Worm (Caenorhabditis elegans) whole organism, young adult: ENCODE measurements around the gene rig-1.

Experiments
- B0035.1 ChIP-seq: sonication (generic microtip); optimal IDR thresholded peaks from 2 replicates; lab custom pipeline; 2016; ENCODE audit warnings: missing genetic modification characterization, mild to moderate bottlenecking, missing compliant biosample characterization, missing genotype, missing genetic modification reagents
- B0261.1 ChIP-seq: sonication (generic microtip); optimal IDR thresholded peaks from 2 replicates; lab custom pipeline; 2016; ENCODE audit warnings: mild to moderate bottlenecking, missing genetic modification characterization, moderate library complexity, missing compliant biosample characterization
- C06A6.2 ChIP-seq: fragments of 200-800 bp; sonication (Bioruptor generic); conservative IDR thresholded peaks from 2 replicates; pipeline ENCODE4 v1.3.6; 2022; ENCODE audit warnings: missing genetic modification characterization, missing compliant biosample characterization
- C17E4.6 ChIP-seq: fragments of 200-800 bp; sonication (Bioruptor generic); IDR thresholded peaks from 2 replicates; pipeline ENCODE4 v1.3.6; 2022; ENCODE audit warnings: missing genetic modification reagents, missing genetic modification characterization, missing compliant biosample characterization
- F23B12.7 ChIP-seq: sonication (generic microtip); optimal IDR thresholded peaks from 2 replicates; lab custom pipeline; 2017; ENCODE audit warnings: missing genetic modification characterization, mild to moderate bottlenecking, missing compliant biosample characterization, antibody characterized with exemption, moderate library complexity; ENCODE audit not compliant: insufficient read depth
- F33H1.4 ChIP-seq: fragments of 200-800 bp; sonication (Bioruptor generic); IDR thresholded peaks from 2 replicates; pipeline ENCODE4 v1.3.6; 2022; ENCODE audit warnings: missing genetic modification reagents, missing genetic modification characterization, missing compliant biosample characterization
- F55B11.4 ChIP-seq: sonication (generic microtip); optimal IDR thresholded peaks from 2 replicates; lab custom pipeline; 2016; ENCODE audit warnings: missing compliant biosample characterization, missing genetic modification characterization, borderline replicate concordance; ENCODE audit not compliant: insufficient read depth
- K12H6.12 ChIP-seq: fragments of 200-800 bp; sonication (Bioruptor generic); optimal IDR thresholded peaks from 2 replicates; lab custom pipeline; 2018; ENCODE audit warnings: mild to moderate bottlenecking, missing genetic modification characterization, missing compliant biosample characterization
- T26A5.8 ChIP-seq: sonication (generic microtip); optimal IDR thresholded peaks from 2 replicates; lab custom pipeline; 2016; ENCODE audit warnings: missing genetic modification characterization, missing compliant biosample characterization
- Y53F4B.3 ChIP-seq: fragments of 200-800 bp; sonication (Bioruptor generic); IDR thresholded peaks from 2 replicates; pipeline ENCODE4 v1.3.6; 2022; ENCODE audit warnings: missing genetic modification reagents, missing genetic modification characterization, missing compliant biosample characterization
- Y53G8AR.9 ChIP-seq: fragments of 200-800 bp; sonication (Bioruptor generic); conservative IDR thresholded peaks from 2 replicates; pipeline ENCODE4 v1.3.6; 2022; ENCODE audit warnings: missing genetic modification reagents, missing genetic modification characterization, missing compliant biosample characterization
- Y67H2A.10 ChIP-seq: fragments of 200-800 bp; sonication (Bioruptor generic); conservative IDR thresholded peaks from 2 replicates; pipeline ENCODE4 v1.3.6; 2022; ENCODE audit warnings: missing genetic modification reagents, missing genetic modification characterization, missing compliant biosample characterization
- Y79H2A.3 ChIP-seq: fragments of 200-800 bp; sonication (Bioruptor generic); conservative IDR thresholded peaks from 2 replicates; pipeline ENCODE4 v1.3.6; 2022; ENCODE audit warnings: missing genetic modification reagents, missing genetic modification characterization, missing compliant biosample characterization
- Y95B8A.8 ChIP-seq: fragments of 200-800 bp; sonication (Bioruptor generic); IDR thresholded peaks from 2 replicates; pipeline ENCODE4 v1.3.6; 2022; ENCODE audit warnings: missing genetic modification reagents, missing genetic modification characterization, missing compliant biosample characterization
- ZK185.1 ChIP-seq: sonication (generic microtip); optimal IDR thresholded peaks from 2 replicates; lab custom pipeline; 2016; ENCODE audit warnings: mild to moderate bottlenecking, missing genetic modification characterization, missing compliant biosample characterization; ENCODE audit not compliant: poor library complexity, severe bottlenecking
- athp-1 ChIP-seq: sonication (generic microtip); optimal IDR thresholded peaks from 2 replicates; lab custom pipeline; 2017; ENCODE audit warnings: mild to moderate bottlenecking, missing genetic modification characterization, missing compliant biosample characterization
- bed-1 ChIP-seq: fragments of 200-800 bp; sonication (Bioruptor generic); IDR thresholded peaks from 2 replicates; pipeline ENCODE4 v1.3.6; 2022; ENCODE audit warnings: missing genetic modification reagents, missing genetic modification characterization, missing compliant biosample characterization
- ceh-100 ChIP-seq: fragments of 200-800 bp; sonication (Bioruptor generic); IDR thresholded peaks from 2 replicates; pipeline ENCODE4 v1.3.6; 2022; ENCODE audit warnings: missing genetic modification reagents, missing genetic modification characterization, missing compliant biosample characterization
- ceh-40 ChIP-seq: fragments of 200-800 bp; sonication (Bioruptor generic); IDR thresholded peaks from 2 replicates; pipeline ENCODE4 v1.3.6; 2022; ENCODE audit warnings: missing genetic modification characterization, missing compliant biosample characterization
- chd-7 ChIP-seq: sonication (generic microtip); optimal IDR thresholded peaks from 2 replicates; lab custom pipeline; 2016; ENCODE audit warnings: mild to moderate bottlenecking, missing genetic modification characterization, moderate library complexity, missing compliant biosample characterization
- dpff-1 ChIP-seq: sonication (generic microtip); optimal IDR thresholded peaks from 2 replicates; lab custom pipeline; 2017; ENCODE audit warnings: mild to moderate bottlenecking, missing genetic modification characterization, missing compliant biosample characterization
- him-1 ChIP-seq: sonication (generic microtip); optimal IDR thresholded peaks from 2 replicates; lab custom pipeline; 2016; ENCODE audit warnings: missing genotype, missing genetic modification reagents, missing genetic modification characterization, missing compliant biosample characterization
- hlh-12 ChIP-seq: sonication (generic microtip); optimal IDR thresholded peaks from 2 replicates; lab custom pipeline; 2016; ENCODE audit warnings: missing genetic modification characterization, missing compliant biosample characterization
- hrde-1 ChIP-seq: sonication (generic microtip); optimal IDR thresholded peaks from 2 replicates; lab custom pipeline; 2016; ENCODE audit warnings: missing genetic modification characterization, mild to moderate bottlenecking, missing compliant biosample characterization, moderate library complexity, missing genotype, missing genetic modification reagents, borderline replicate concordance
- lag-1 ChIP-seq: fragments of 200-800 bp; sonication (Bioruptor generic); IDR thresholded peaks from 2 replicates; pipeline ENCODE4 v1.3.6; 2022; ENCODE audit warnings: missing genetic modification reagents, missing genetic modification characterization, missing compliant biosample characterization
- lin-26 ChIP-seq: fragments of 200-800 bp; sonication (Bioruptor generic); IDR thresholded peaks from 2 replicates; pipeline ENCODE4 v1.3.6; 2022; ENCODE audit warnings: missing genetic modification reagents, missing genetic modification characterization, missing compliant biosample characterization
- lin-54 ChIP-seq: fragments of 200-800 bp; sonication (Bioruptor generic); optimal IDR thresholded peaks from 2 replicates; lab custom pipeline; 2018; ENCODE audit warnings: mild to moderate bottlenecking, missing genetic modification characterization, missing compliant biosample characterization
- madf-6 ChIP-seq: fragments of 200-800 bp; sonication (Bioruptor generic); IDR thresholded peaks from 2 replicates; pipeline ENCODE4 v1.3.6; 2022; ENCODE audit warnings: missing genetic modification reagents, missing genetic modification characterization, missing compliant biosample characterization
- madf-8 ChIP-seq: fragments of 200-800 bp; sonication (Bioruptor generic); conservative IDR thresholded peaks from 2 replicates; pipeline ENCODE4 v1.3.6; 2022; ENCODE audit warnings: missing genetic modification reagents, missing genetic modification characterization, missing compliant biosample characterization
- mel-28 ChIP-seq: sonication (generic microtip); optimal IDR thresholded peaks from 2 replicates; lab custom pipeline; 2016; ENCODE audit warnings: borderline replicate concordance, mild to moderate bottlenecking, missing genetic modification characterization, missing compliant biosample characterization
- nfya-1 ChIP-seq: sonication (generic microtip); optimal IDR thresholded peaks from 2 replicates; lab custom pipeline; 2017; ENCODE audit warnings: antibody characterized with exemption, missing compliant biosample characterization, missing genetic modification characterization, borderline replicate concordance; ENCODE audit not compliant: insufficient read depth
- nfya-2 ChIP-seq: fragments of 200-800 bp; sonication (Bioruptor generic); IDR thresholded peaks from 2 replicates; pipeline ENCODE4 v1.3.6; 2022; ENCODE audit warnings: missing genetic modification reagents, missing genetic modification characterization, missing compliant biosample characterization
- nhr-179 ChIP-seq: sonication (generic microtip); optimal IDR thresholded peaks from 2 replicates; lab custom pipeline; 2016; ENCODE audit warnings: mild to moderate bottlenecking, missing genetic modification characterization, missing compliant biosample characterization
- nhr-80 ChIP-seq: sonication (generic microtip); optimal IDR thresholded peaks from 2 replicates; lab custom pipeline; 2016; ENCODE audit warnings: missing genetic modification characterization, missing compliant biosample characterization
- pbrm-1 ChIP-seq: fragments of 200-800 bp; sonication (Bioruptor generic); IDR thresholded peaks from 2 replicates; pipeline ENCODE4 v1.3.6; 2022; ENCODE audit warnings: missing genetic modification reagents, missing genetic modification characterization, missing compliant biosample characterization
- pha-4 ChIP-seq: fragments of 150-350 bp; sonication (generic microtip); optimal IDR thresholded peaks from 2 replicates; lab custom pipeline; 2014; ENCODE audit warnings: missing biosample characterization, missing genetic modification reagents, missing genetic modification characterization
- snpc-3.4 ChIP-seq: sonication (generic microtip); optimal IDR thresholded peaks from 2 replicates; lab custom pipeline; 2017; ENCODE audit warnings: missing genetic modification characterization, mild to moderate bottlenecking, missing compliant biosample characterization, antibody characterized with exemption, moderate library complexity, missing genotype, missing genetic modification reagents
- snpc-4 ChIP-seq, 5 experiments: fragments of 150-350 bp in 1 of 5; sonication (generic microtip) in 4 of 5; optimal IDR thresholded peaks; 2 replicates each; lab custom pipeline; 2014 to 2018; ENCODE audit warnings: missing genetic modification characterization in 5 of 5, missing biosample characterization in 3 of 5, antibody characterized with exemption in 2 of 5, mild to moderate bottlenecking in 2 of 5, missing compliant biosample characterization in 2 of 5, missing genotype in 2 of 5, moderate library complexity in 2 of 5, missing genetic modification reagents in 1 of 5
- sptf-2 ChIP-seq: fragments of 200-800 bp; sonication (Bioruptor generic); optimal IDR thresholded peaks from 2 replicates; lab custom pipeline; 2018; ENCODE audit warnings: mild to moderate bottlenecking, missing genetic modification characterization, missing compliant biosample characterization
- tbp1 ChIP-seq: fragments of 200-800 bp; sonication (Bioruptor generic); optimal IDR thresholded peaks from 2 replicates; lab custom pipeline; 2018; ENCODE audit warnings: mild to moderate bottlenecking, missing genetic modification characterization, missing compliant biosample characterization
- unc-62 ChIP-seq: fragments of 150-350 bp; optimal IDR thresholded peaks from 2 replicates; lab custom pipeline; 2014; ENCODE audit warnings: missing biosample characterization, missing genetic modification reagents, missing genetic modification characterization
- xnd-1 ChIP-seq: sonication (generic microtip); optimal IDR thresholded peaks from 2 replicates; lab custom pipeline; 2016; ENCODE audit warnings: missing genotype, missing genetic modification reagents, missing genetic modification characterization, missing compliant biosample characterization
- zfh-2 ChIP-seq: fragments of 200-800 bp; sonication (Bioruptor generic); conservative IDR thresholded peaks from 2 replicates; pipeline ENCODE4 v1.3.6; 2022; ENCODE audit warnings: missing genetic modification reagents, missing genetic modification characterization, missing compliant biosample characterization
- ztf-18 ChIP-seq: sonication (generic microtip); optimal IDR thresholded peaks from 2 replicates; lab custom pipeline; 2016; ENCODE audit warnings: missing genotype, mild to moderate bottlenecking, missing genetic modification characterization, missing compliant biosample characterization
- ztf-26 ChIP-seq: sonication (generic microtip); optimal IDR thresholded peaks from 2 replicates; lab custom pipeline; 2017; ENCODE audit warnings: missing genetic modification characterization, missing compliant biosample characterization
- ztf-6 ChIP-seq: fragments of 200-800 bp; sonication (Bioruptor generic); IDR thresholded peaks from 2 replicates; pipeline ENCODE4 v1.3.6; 2022; ENCODE audit warnings: missing genetic modification reagents, missing genetic modification characterization, missing compliant biosample characterization

rig-1 gene

ce11 chrX:8623840-8624591 lies 36.4 kb upstream of the rig-1 start (continued):
- TF ChIP-seq sptf-2 (GFP tag; lab: Kevin White, UChicago) (peak; percentile 56), Y67H2A.10 (GFP tag; lab: Robert Waterston, UW) (no peak), athp-1 (tag; lab: Kevin White, UChicago) (no peak), F33H1.4 (GFP tag; lab: Robert Waterston, UW) (no peak), Y95B8A.8 (no peak), T26A5.8 (tag; lab: Kevin White, UChicago) (no peak), mel-28 (tag; lab: Kevin White, UChicago) (no peak), C06A6.2 (GFP tag; lab: Robert Waterston, UW) (no peak), unc-62 (GFP tag; lab: Kevin White, UChicago) (no peak), dpff-1 (tag; lab: Kevin White, UChicago) (no peak), ztf-6 (GFP tag; lab: Robert Waterston, UW) (no peak), Y79H2A.3 (no peak), F55B11.4 (tag; lab: Kevin White, UChicago) (no peak), hlh-12 (tag; lab: Kevin White, UChicago) (no peak), bed-1 (GFP tag; lab: Robert Waterston, UW) (no peak), lag-1 (no peak), madf-8 (GFP tag; lab: Robert Waterston, UW) (no peak), nfya-2 (GFP tag; lab: Robert Waterston, UW) (0 out of 2 replicates have a peak, but pooled peaks have one; percentile 25), C17E4.6 (GFP tag; lab: Robert Waterston, UW) (no peak), lin-26 (GFP tag; lab: Robert Waterston, UW) (peak; percentile 88), madf-6 (GFP tag; lab: Robert Waterston, UW) (no peak), xnd-1 (tag; lab: Kevin White, UChicago) (no peak), B0261.1 (peak; percentile 84), pbrm-1 (GFP tag; lab: Robert Waterston, UW) (peak; percentile 61), F23B12.7 (tag; lab: Kevin White, UChicago) (no peak), lin-54 (GFP tag; lab: Kevin White, UChicago) (no peak), ZK185.1 (tag; lab: Kevin White, UChicago) (peak; percentile 41), him-1 (tag; lab: Kevin White, UChicago) (peak; percentile 13), nhr-80 (tag; lab: Kevin White, UChicago) (peak; percentile 21), ztf-26 (tag; lab: Kevin White, UChicago) (peak; percentile 38), ceh-40 (GFP tag; lab: Robert Waterston, UW) (peak; percentile 79), zfh-2 (peak; percentile 49), K12H6.12 (no peak), Y53G8AR.9 (peak; percentile 68; the same call in 1 of the 2 replicates), nfya-1 (tag; lab: Kevin White, UChicago) (no peak), nhr-179 (tag; lab: Kevin White, UChicago) (no peak), Y53F4B.3 (GFP tag; lab: Robert Waterston, UW) (peak; percentile 37; the same call in 1 of the 2 replicates), snpc-3.4 (tag; lab: Kevin White, UChicago) (peak; percentile 39), chd-7 (tag; lab: Kevin White, UChicago) (peak; percentile 37), ceh-100 (no peak), pha-4 (tag; lab: Kevin White, UChicago) (no peak), hrde-1 (tag; lab: Kevin White, UChicago) (no peak), ztf-18 (tag; lab: Kevin White, UChicago) (peak; percentile 35), B0035.1 (tag; lab: Kevin White, UChicago) (no peak), snpc-4 (GFP tag; optimal IDR thresholded peaks at IDR 0.05; lab: Kevin White, UChicago) (peak; percentile 19), snpc-4 (tag; optimal IDR thresholded peaks at IDR 0.05; lab: Kevin White, UChicago) (peak in 3 of 4 experiments; percentile 10 to 61 (median 43)), tbp1 (GFP tag; lab: Kevin White, UChicago) (peak; percentile 84)
